Fruit fly (Drosophila melanogaster): Measurements from ENCODE around the gene foxo.

foxo gene

DNA sequence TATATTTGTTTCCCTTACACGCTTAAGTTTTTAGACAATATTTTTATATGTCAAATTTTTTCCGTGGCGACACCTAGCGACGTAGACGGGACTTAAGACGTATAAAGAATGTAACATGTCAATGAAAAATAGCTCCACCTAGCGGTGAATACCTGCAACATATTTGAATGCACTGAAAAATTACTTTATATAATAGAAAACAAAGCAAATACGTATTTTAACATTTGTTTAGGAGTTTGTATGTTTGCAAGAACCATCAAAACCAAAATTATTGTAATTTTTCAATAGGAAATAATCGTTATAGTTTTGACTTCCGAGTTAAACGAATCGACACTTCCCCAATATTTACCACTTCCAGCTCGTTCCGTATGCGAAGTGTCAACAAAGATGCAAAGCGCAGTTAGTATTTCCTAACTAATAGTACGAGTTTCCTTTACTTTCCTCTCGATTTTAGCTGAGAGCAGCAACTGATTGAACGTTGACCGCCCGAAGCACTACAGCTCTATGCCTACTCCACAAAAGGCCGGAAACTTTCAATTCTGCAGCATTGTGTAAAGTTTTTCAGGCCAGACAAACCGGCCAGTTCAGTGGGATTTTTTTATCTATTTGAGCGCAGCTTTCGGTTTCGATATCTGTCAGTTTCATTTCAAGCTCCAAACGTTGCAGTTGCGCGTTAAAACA, 32.3 kb downstream of the foxo start, which contains the start of gene Npc2b:
Gene Npc2b (plus strand): TSS at position 631 of the 681 bp plus-strand sequence.
- TF ChIP-seq CG32006 (GFP tag; optimal IDR thresholded peaks at IDR 0.05) = no peak
- no peak for TF ChIP-seq CG6808 (GFP tag; optimal IDR thresholded peaks at IDR 0.05)
- no peak for TF ChIP-seq CG10669 (GFP tag; optimal IDR thresholded peaks at IDR 0.05)
- TF ChIP-seq CG31627 (GFP tag; optimal IDR thresholded peaks at IDR 0.05) = peak; percentile 73
- peak; percentile 91 for TF ChIP-seq Eip78C (GFP tag)
- TF ChIP-seq topi (GFP tag; optimal IDR thresholded peaks at IDR 0.05) = peak; percentile 30
- TF ChIP-seq CG9139 (GFP tag; optimal IDR thresholded peaks at IDR 0.05) = no peak
- TF ChIP-seq fd59A (GFP tag; optimal IDR thresholded peaks at IDR 0.05) = no peak
- no peak for TF ChIP-seq eg (GFP tag; IDR thresholded peaks at IDR 0.05)
- peak; percentile 13 for TF ChIP-seq CG3032 (tag; optimal IDR thresholded peaks at IDR 0.05)
- peak; percentile 24 for TF ChIP-seq Ets96B (tag; optimal IDR thresholded peaks at IDR 0.05)
- peak; percentile 27 for TF ChIP-seq Sox102F (GFP tag; optimal IDR thresholded peaks at IDR 0.05)
- TF ChIP-seq CG6163 (GFP tag; IDR thresholded peaks at IDR 0.05) = no peak
- peak; percentile 53 for TF ChIP-seq esn (GFP tag; optimal IDR thresholded peaks at IDR 0.05)
- no peak for TF ChIP-seq CG6276 (GFP tag; optimal IDR thresholded peaks at IDR 0.05)
- peak; percentile 6 for TF ChIP-seq CG11902 (GFP tag; optimal IDR thresholded peaks at IDR 0.05)
- TF ChIP-seq Smox (GFP tag; optimal IDR thresholded peaks at IDR 0.05) = peak; percentile 49
- TF ChIP-seq CG34406 (GFP tag; optimal IDR thresholded peaks at IDR 0.05) = no peak
- no peak for TF ChIP-seq CG11762 (GFP tag; optimal IDR thresholded peaks at IDR 0.05; ENCODE audit: insufficient read depth)
- no peak for TF ChIP-seq Gug (GFP tag; IDR thresholded peaks at IDR 0.05)
- TF ChIP-seq acj6 (GFP tag; optimal IDR thresholded peaks at IDR 0.05) = peak; percentile 35
- TF ChIP-seq CG1621 (tag; optimal IDR thresholded peaks at IDR 0.05) = peak; percentile 22
- TF ChIP-seq CG11294 (GFP tag; IDR thresholded peaks at IDR 0.05) = no peak
- TF ChIP-seq svp (GFP tag) = peak; percentile 78
- TF ChIP-seq net (GFP tag; optimal IDR thresholded peaks at IDR 0.05) = peak; percentile 49
- no peak for TF ChIP-seq dsx (GFP tag; optimal IDR thresholded peaks at IDR 0.05; ENCODE audit: poor library complexity, severe bottlenecking)
- TF ChIP-seq Sox14 (GFP tag; optimal IDR thresholded peaks at IDR 0.05) = peak; percentile 63
- peak; percentile 69 for TF ChIP-seq CG8119 (GFP tag; IDR thresholded peaks at IDR 0.05)
- peak; percentile 68 for TF ChIP-seq lz (GFP tag; optimal IDR thresholded peaks at IDR 0.05)
- peak; percentile 55 for TF ChIP-seq CG3919 (GFP tag; optimal IDR thresholded peaks at IDR 0.05)
- TF ChIP-seq Hr38 (GFP tag; optimal IDR thresholded peaks at IDR 0.05) = no peak
- no peak for TF ChIP-seq ss (GFP tag; optimal IDR thresholded peaks at IDR 0.05)
- TF ChIP-seq spab (GFP tag; optimal IDR thresholded peaks at IDR 0.05) = peak; percentile 13
- no peak for TF ChIP-seq CG16779 (tag; optimal IDR thresholded peaks at IDR 0.05)
- TF ChIP-seq CG7368 (GFP tag; optimal IDR thresholded peaks at IDR 0.05) = no peak
- TF ChIP-seq salr (GFP tag; optimal IDR thresholded peaks at IDR 0.05) = peak in 1 of 2 experiments; percentile 6
- TF ChIP-seq Met (GFP tag; optimal IDR thresholded peaks at IDR 0.05) = peak; percentile 39
- TF ChIP-seq fd85E (GFP tag; optimal IDR thresholded peaks at IDR 0.05) = no peak
- TF ChIP-seq vri (GFP tag; optimal IDR thresholded peaks at IDR 0.05) = no peak
- no peak for TF ChIP-seq CG6854 (GFP tag; optimal IDR thresholded peaks at IDR 0.05)
- peak; percentile 73 for TF ChIP-seq CG15336 (GFP tag; IDR thresholded peaks at IDR 0.05)
- TF ChIP-seq Blimp-1 (GFP tag; optimal IDR thresholded peaks at IDR 0.05) = no peak
- TF ChIP-seq OdsH (GFP tag; optimal IDR thresholded peaks at IDR 0.05) = peak; percentile 30
- peak; percentile 25 for TF ChIP-seq CG8632 (GFP tag; optimal IDR thresholded peaks at IDR 0.05)
- peak; percentile 58 for TF ChIP-seq Hr4 (GFP tag; optimal IDR thresholded peaks at IDR 0.05)
- TF ChIP-seq Eip75B (GFP tag; optimal IDR thresholded peaks at IDR 0.05) = peak; percentile 60
- TF ChIP-seq dac (GFP tag; optimal IDR thresholded peaks at IDR 0.05) = peak; percentile 9
- peak; percentile 31 for TF ChIP-seq fkh (GFP tag; optimal IDR thresholded peaks at IDR 0.05)
- peak; percentile 59 for TF ChIP-seq Ets21C (GFP tag; optimal IDR thresholded peaks at IDR 0.05)
- no peak for TF ChIP-seq CG8319 (GFP tag; optimal IDR thresholded peaks at IDR 0.05)
- peak; percentile 25 for TF ChIP-seq Lpt (GFP tag; optimal IDR thresholded peaks at IDR 0.05)
